Worm (Caenorhabditis elegans): Measurements from ENCODE around the gene F21H7.12.

Gene F21H7.12

DNA sequence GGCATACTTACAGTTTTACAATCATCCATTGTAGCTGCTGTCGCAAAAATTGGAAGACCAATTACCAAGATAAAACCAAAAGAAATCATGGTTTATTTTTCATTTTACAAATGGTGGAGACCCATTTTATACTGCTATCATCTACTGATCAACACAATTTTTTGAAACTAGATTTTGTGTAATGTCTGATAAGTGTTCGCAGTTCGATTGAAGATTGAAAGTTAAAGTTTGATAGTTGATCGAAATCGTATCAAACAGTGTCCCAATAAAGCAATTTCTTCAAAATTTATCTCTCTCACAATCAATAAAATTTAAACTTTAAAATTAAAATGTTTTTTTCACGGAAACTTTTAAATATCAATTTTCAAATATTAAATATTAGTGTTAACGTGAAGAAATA is 41.2 kb downstream of the F21H7.12 start, which contains the start of gene T13F3.6:
Gene T13F3.6, minus strand, starts transcription at position 101 of the 400 bp plus-strand sequence.
- TF ChIP-seq F13C5.2 (tag; optimal IDR thresholded peaks at IDR 0.05) (no peak), hmbx-1 (tag; optimal IDR thresholded peaks at IDR 0.05) (no peak)

DNA sequence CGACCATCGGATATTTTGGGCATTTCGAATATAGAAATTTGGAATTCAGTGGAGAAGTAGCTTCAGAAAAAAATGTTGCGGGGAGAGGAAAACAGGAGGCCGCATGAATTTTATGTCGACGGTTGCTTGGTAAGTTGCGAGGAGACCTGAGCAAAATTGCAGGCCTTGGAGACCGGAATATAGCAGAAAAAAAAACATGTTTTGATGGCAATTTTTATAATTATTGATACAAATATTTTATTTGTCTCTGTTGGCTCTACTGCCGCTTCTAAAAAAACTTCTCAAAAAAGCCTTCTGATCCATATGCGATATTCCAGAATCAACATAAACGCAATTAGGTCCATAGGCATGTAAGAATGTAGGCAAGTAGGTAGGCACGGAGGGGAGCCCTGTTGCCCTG is 45.4 kb downstream of the F21H7.12 start, which contains the start of gene pacl-1:
Gene pacl-1, minus strand, starts transcription at position 101 of the 400 bp plus-strand sequence.
- no peak for TF ChIP-seq flt-1 (GFP tag; IDR thresholded peaks at IDR 0.05)
- TF ChIP-seq F13C5.2 (tag; optimal IDR thresholded peaks at IDR 0.05): no peak
- no peak for TF ChIP-seq ceh-36 (tag; optimal IDR thresholded peaks at IDR 0.05)
- TF ChIP-seq aly-1 (tag; optimal IDR thresholded peaks at IDR 0.05): no peak
- no peak for TF ChIP-seq ama-1 (optimal IDR thresholded peaks at IDR 0.05)
- no peak for TF ChIP-seq hmbx-1 (tag; optimal IDR thresholded peaks at IDR 0.05)
- no peak for TF ChIP-seq hmg-4 (GFP tag; optimal IDR thresholded peaks at IDR 0.05)
- TF ChIP-seq tbx-11 (GFP tag; IDR thresholded peaks at IDR 0.05): no peak
- TF ChIP-seq hnd-1 (tag; optimal IDR thresholded peaks at IDR 0.05): no peak
- no peak for TF ChIP-seq pes-1 (GFP tag; IDR thresholded peaks at IDR 0.05)
- TF ChIP-seq tra-4 (tag; optimal IDR thresholded peaks at IDR 0.05): no peak
- TF ChIP-seq ceh-13 (GFP tag; optimal IDR thresholded peaks at IDR 0.05): no peak
- no peak for TF ChIP-seq sea-1 (GFP tag; conservative IDR thresholded peaks at IDR 0.05)
- TF ChIP-seq scrt-1 (GFP tag; IDR thresholded peaks at IDR 0.05): no peak

DNA sequence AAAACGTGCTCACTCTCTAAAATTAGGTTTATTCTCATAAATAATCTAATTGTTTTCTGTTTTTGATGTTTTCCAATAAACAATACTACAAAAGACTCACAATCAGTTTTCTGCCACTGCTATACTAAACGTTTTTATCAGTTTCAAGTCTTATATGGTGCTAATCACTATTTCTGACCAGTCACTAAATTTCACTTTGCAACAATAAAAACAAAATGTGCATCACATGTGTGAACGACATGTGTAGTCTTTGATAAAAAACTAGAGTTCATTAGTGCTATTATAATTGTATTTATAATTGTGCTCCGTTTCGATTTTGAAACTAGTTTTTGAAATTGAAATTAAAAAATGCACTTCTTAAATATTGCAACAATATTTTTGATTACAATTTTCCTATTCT is 48.0 kb downstream of the F21H7.12 start, which contains the start of gene cyp-37B1:
Gene cyp-37B1, plus strand, starts transcription at position 199 of the 400 bp plus-strand sequence.
- no peak for TF ChIP-seq flt-1 (GFP tag; IDR thresholded peaks at IDR 0.05)
- no peak for TF ChIP-seq hmg-4 (GFP tag; optimal IDR thresholded peaks at IDR 0.05)
- no peak for TF ChIP-seq B0310.2 (tag; optimal IDR thresholded peaks at IDR 0.05)
- TF ChIP-seq hnd-1 (tag; optimal IDR thresholded peaks at IDR 0.05): no peak
- no peak for TF ChIP-seq ama-1 (optimal IDR thresholded peaks at IDR 0.05)
- TF ChIP-seq tbx-37 (GFP tag; conservative IDR thresholded peaks at IDR 0.05): no peak
- no peak for TF ChIP-seq sea-1 (GFP tag; conservative IDR thresholded peaks at IDR 0.05)
- no peak for TF ChIP-seq tbx-11 (GFP tag; IDR thresholded peaks at IDR 0.05)
- TF ChIP-seq ceh-36 (tag; optimal IDR thresholded peaks at IDR 0.05): no peak
- no peak for TF ChIP-seq pes-1 (GFP tag; IDR thresholded peaks at IDR 0.05)
- no peak for TF ChIP-seq ceh-13 (GFP tag; optimal IDR thresholded peaks at IDR 0.05)
- TF ChIP-seq ets-7 (tag; optimal IDR thresholded peaks at IDR 0.05): no peak
- no peak for TF ChIP-seq F13C5.2 (tag; optimal IDR thresholded peaks at IDR 0.05)
- no peak for TF ChIP-seq tra-4 (tag; optimal IDR thresholded peaks at IDR 0.05)
- no peak for TF ChIP-seq hmbx-1 (tag; optimal IDR thresholded peaks at IDR 0.05)

Measured in whole organism, early embryonic.